Worm (Caenorhabditis elegans): Measurements from ENCODE around the gene dmd-7.

dmd-7 gene

ce11 chrV:6213216-6213735 is 33.5 kb upstream of the dmd-7 start:
- no peak for TF ChIP-seq gmeb-1 (tag; optimal IDR thresholded peaks at IDR 0.05)
- TF ChIP-seq nhr-77 (tag; optimal IDR thresholded peaks at IDR 0.05), result no peak
- TF ChIP-seq lin-11 (tag; optimal IDR thresholded peaks at IDR 0.05), result no peak
- TF ChIP-seq elt-1 (tag; optimal IDR thresholded peaks at IDR 0.05), result no peak
- TF ChIP-seq lin-39 (tag; optimal IDR thresholded peaks at IDR 0.05), result no peak
- no peak for TF ChIP-seq C34F6.9 (tag; optimal IDR thresholded peaks at IDR 0.05)
- TF ChIP-seq zag-1 (tag; optimal IDR thresholded peaks at IDR 0.05), result no peak
- TF ChIP-seq ceh-16 (tag; optimal IDR thresholded peaks at IDR 0.05), result no peak
- TF ChIP-seq nhr-11 (tag; optimal IDR thresholded peaks at IDR 0.05), result no peak
- no peak for TF ChIP-seq nhr-129 (tag; optimal IDR thresholded peaks at IDR 0.05)
- peak in 1 of 2 experiments; percentile 16 for TF ChIP-seq mdl-1 (tag; optimal IDR thresholded peaks at IDR 0.05)
- TF ChIP-seq sma-9 (GFP tag; optimal IDR thresholded peaks at IDR 0.05), result peak; percentile 53
- TF ChIP-seq sma-9 (tag; optimal IDR thresholded peaks at IDR 0.05), result no peak
- TF ChIP-seq ama-1 (optimal IDR thresholded peaks at IDR 0.05), result no peak
- TF ChIP-seq fos-1 (tag; optimal IDR thresholded peaks at IDR 0.05), result peak; percentile 48
- TF ChIP-seq sma-3 (GFP tag; optimal IDR thresholded peaks at IDR 0.05), result no peak
- no peak for TF ChIP-seq unc-62 (GFP tag; optimal IDR thresholded peaks at IDR 0.05)
- no peak for TF ChIP-seq elt-3 (tag; optimal IDR thresholded peaks at IDR 0.05)
- TF ChIP-seq ztf-4 (tag; optimal IDR thresholded peaks at IDR 0.05), result no peak
- no peak for TF ChIP-seq nhr-10 (tag; optimal IDR thresholded peaks at IDR 0.05)
- no peak for TF ChIP-seq unc-55 (GFP tag; optimal IDR thresholded peaks at IDR 0.05)
- no peak for TF ChIP-seq peb-1 (tag; optimal IDR thresholded peaks at IDR 0.05)
- TF ChIP-seq mab-5 (tag; optimal IDR thresholded peaks at IDR 0.05), result no peak
- TF ChIP-seq mbf-1 (tag; optimal IDR thresholded peaks at IDR 0.05), result no peak
- TF ChIP-seq nhr-237 (tag; optimal IDR thresholded peaks at IDR 0.05), result no peak

ce11 chrV:6213845-6214244 is 32.9 kb upstream of the dmd-7 start:
- TF ChIP-seq unc-62 (GFP tag; optimal IDR thresholded peaks at IDR 0.05) (no peak), blmp-1 (tag; optimal IDR thresholded peaks at IDR 0.05; ENCODE audit: insufficient read depth) (no peak), ceh-82 (tag; optimal IDR thresholded peaks at IDR 0.05) (no peak), dmd-4 (tag; optimal IDR thresholded peaks at IDR 0.05) (no peak), lin-13 (GFP tag; optimal IDR thresholded peaks at IDR 0.05) (no peak), nhr-23 (tag; optimal IDR thresholded peaks at IDR 0.05) (no peak), mbf-1 (tag; optimal IDR thresholded peaks at IDR 0.05) (no peak), ceh-16 (tag; optimal IDR thresholded peaks at IDR 0.05) (no peak), ztf-1 (GFP tag; conservative IDR thresholded peaks at IDR 0.05) (no peak), R02D3.7 (tag; optimal IDR thresholded peaks at IDR 0.05) (no peak), mab-5 (tag; optimal IDR thresholded peaks at IDR 0.05) (no peak), crh-2 (tag; optimal IDR thresholded peaks at IDR 0.05) (peak; percentile 98), unc-39 (tag; optimal IDR thresholded peaks at IDR 0.05) (no peak), lin-39 (tag; optimal IDR thresholded peaks at IDR 0.05) (no peak), elt-3 (tag; optimal IDR thresholded peaks at IDR 0.05) (no peak), ama-1 (optimal IDR thresholded peaks at IDR 0.05) (no peak), ztf-11 (tag; optimal IDR thresholded peaks at IDR 0.05) (no peak), fos-1 (tag; optimal IDR thresholded peaks at IDR 0.05) (peak; percentile 99), peb-1 (tag; optimal IDR thresholded peaks at IDR 0.05) (no peak), zag-1 (tag; optimal IDR thresholded peaks at IDR 0.05) (peak; percentile 42), nhr-21 (tag; optimal IDR thresholded peaks at IDR 0.05) (peak; percentile 19), nhr-11 (tag; optimal IDR thresholded peaks at IDR 0.05) (no peak), alr-1 (tag; optimal IDR thresholded peaks at IDR 0.05) (no peak), snpc-4 (tag; optimal IDR thresholded peaks at IDR 0.05) (no peak), egl-27 (tag; optimal IDR thresholded peaks at IDR 0.05) (peak; percentile 76), ZK546.5 (tag; optimal IDR thresholded peaks at IDR 0.05) (no peak), skn-1 (tag; optimal IDR thresholded peaks at IDR 0.05) (peak; percentile 19), elt-1 (tag; optimal IDR thresholded peaks at IDR 0.05) (no peak), gmeb-1 (tag; optimal IDR thresholded peaks at IDR 0.05) (no peak), lsy-2 (tag; optimal IDR thresholded peaks at IDR 0.05) (peak in 1 of 2 experiments; percentile 57), F13H6.1 (tag; optimal IDR thresholded peaks at IDR 0.05) (peak; percentile 69), lin-11 (tag; optimal IDR thresholded peaks at IDR 0.05) (no peak), nhr-10 (tag; optimal IDR thresholded peaks at IDR 0.05) (no peak), nhr-25 (tag; optimal IDR thresholded peaks at IDR 0.05) (no peak), Y55F3AM.14 (GFP tag; optimal IDR thresholded peaks at IDR 0.05) (peak; percentile 39), sma-3 (GFP tag; optimal IDR thresholded peaks at IDR 0.05) (peak; percentile 60), mdl-1 (tag; optimal IDR thresholded peaks at IDR 0.05) (peak; percentile 49 to 81), nhr-12 (tag; optimal IDR thresholded peaks at IDR 0.05) (no peak), aly-2 (tag; optimal IDR thresholded peaks at IDR 0.05) (no peak), nhr-77 (tag; optimal IDR thresholded peaks at IDR 0.05) (no peak), C34F6.9 (tag; optimal IDR thresholded peaks at IDR 0.05) (peak; percentile 85), nhr-129 (tag; optimal IDR thresholded peaks at IDR 0.05) (peak; percentile 85), sma-9 (GFP tag; optimal IDR thresholded peaks at IDR 0.05) (peak; percentile 76), sma-9 (tag; optimal IDR thresholded peaks at IDR 0.05) (no peak), unc-55 (GFP tag; optimal IDR thresholded peaks at IDR 0.05) (peak; percentile 86), sem-4 (tag; optimal IDR thresholded peaks at IDR 0.05) (peak; percentile 80), nhr-237 (tag; optimal IDR thresholded peaks at IDR 0.05) (no peak), ztf-4 (tag; optimal IDR thresholded peaks at IDR 0.05) (peak; percentile 1), nhr-6 (tag; optimal IDR thresholded peaks at IDR 0.05) (no peak)

Data from whole organism, L2 larva.